Fruit fly (Drosophila melanogaster) whole organism, embryonic: ENCODE data around the gene Cmtr1.

Source experiments
- Adf1 ChIP-seq: fragments of 200-800 bp; sonication (Bioruptor generic); IDR thresholded peaks from 2 replicates; pipeline ENCODE4 v1.3.6; 2022; ENCODE audit warnings: missing biosample characterization, missing genetic modification characterization
- Atf6 ChIP-seq: fragments of 200-800 bp; sonication (Bioruptor generic); IDR thresholded peaks from 2 replicates; pipeline ENCODE4 v1.3.6; 2022; ENCODE audit warnings: missing biosample characterization, missing genetic modification characterization
- CG10147 ChIP-seq: fragments of 200-800 bp; sonication (Bioruptor generic); optimal IDR thresholded peaks from 2 replicates; lab custom pipeline; 2019; ENCODE audit warnings: missing biosample characterization, mild to moderate bottlenecking, missing genetic modification characterization, moderate library complexity
- CG10267 ChIP-seq: fragments of 200-800 bp; sonication (Bioruptor generic); optimal IDR thresholded peaks from 2 replicates; lab custom pipeline; 2018; ENCODE audit warnings: missing biosample characterization, mild to moderate bottlenecking, missing genetic modification characterization, moderate library complexity
- CG11696 ChIP-seq: fragments of 200-800 bp; sonication (Bioruptor generic); IDR thresholded peaks from 2 replicates; pipeline ENCODE4 v1.3.6; 2022; ENCODE audit warnings: missing biosample characterization, missing genetic modification characterization
- CG12299 ChIP-seq: fragments of 200-800 bp; sonication (Bioruptor generic); optimal IDR thresholded peaks from 2 replicates; lab custom pipeline; 2018; ENCODE audit warnings: missing biosample characterization, mild to moderate bottlenecking, missing genetic modification characterization
- CG13894 ChIP-seq: fragments of 200-800 bp; sonication (Bioruptor generic); optimal IDR thresholded peaks from 3 replicates; lab custom pipeline; 2018; ENCODE audit warnings: missing biosample characterization, mild to moderate bottlenecking, missing genetic modification characterization, moderate library complexity
- CG15696 ChIP-seq: fragments of 200-800 bp; sonication (Bioruptor generic); optimal IDR thresholded peaks from 2 replicates; lab custom pipeline; 2019; ENCODE audit warnings: missing biosample characterization, mild to moderate bottlenecking, missing genetic modification characterization, moderate library complexity
- CG1603 ChIP-seq: fragments of 200-800 bp; sonication (Bioruptor generic); optimal IDR thresholded peaks from 2 replicates; lab custom pipeline; 2019; ENCODE audit warnings: missing biosample characterization, mild to moderate bottlenecking, missing genetic modification characterization, moderate library complexity
- CG17359 ChIP-seq: fragments of 200-800 bp; sonication (Bioruptor generic); optimal IDR thresholded peaks from 3 replicates; lab custom pipeline; 2018; ENCODE audit warnings: missing biosample characterization, mild to moderate bottlenecking, missing genetic modification characterization, moderate library complexity
- CG31441 ChIP-seq: fragments of 200-800 bp; sonication (Bioruptor generic); IDR thresholded peaks from 2 replicates; pipeline ENCODE4 v1.3.6; 2022; ENCODE audit warnings: missing biosample characterization, missing genetic modification characterization
- CG32772 ChIP-seq: fragments of 200-800 bp; sonication (Bioruptor generic); IDR thresholded peaks from 2 replicates; pipeline ENCODE4 v1.3.6; 2022; ENCODE audit warnings: missing biosample characterization, missing genetic modification characterization
- CG6254 ChIP-seq: fragments of 200-800 bp; sonication (Bioruptor generic); optimal IDR thresholded peaks from 3 replicates; lab custom pipeline; 2017; ENCODE audit warnings: mild to moderate bottlenecking, missing biosample characterization, missing genetic modification reagents, missing genetic modification characterization
- CG6272 ChIP-seq: fragments of 200-800 bp; sonication (Bioruptor generic); IDR thresholded peaks from 2 replicates; pipeline ENCODE4 v1.3.6; 2022; ENCODE audit warnings: missing biosample characterization, missing genetic modification characterization
- CG7271 ChIP-seq: fragments of 200-800 bp; sonication (Bioruptor generic); optimal IDR thresholded peaks from 2 replicates; lab custom pipeline; 2018; ENCODE audit warnings: missing biosample characterization, mild to moderate bottlenecking, missing genetic modification characterization, moderate library complexity
- CG9797 ChIP-seq: fragments of 200-800 bp; sonication (Bioruptor generic); optimal IDR thresholded peaks from 3 replicates; lab custom pipeline; 2018; ENCODE audit warnings: missing biosample characterization, mild to moderate bottlenecking, missing genetic modification characterization
- CG9876 ChIP-seq: fragments of 200-800 bp; sonication (Bioruptor generic); optimal IDR thresholded peaks from 2 replicates; lab custom pipeline; 2016; ENCODE audit warnings: missing biosample characterization, missing genetic modification characterization
- CkIIα-i1 ChIP-seq: fragments of 200-800 bp; sonication (Bioruptor generic); IDR thresholded peaks from 2 replicates; pipeline ENCODE4 v1.3.6; 2022; ENCODE audit warnings: missing biosample characterization, missing genetic modification characterization
- D19B ChIP-seq: fragments of 200-800 bp; sonication (Bioruptor generic); optimal IDR thresholded peaks from 2 replicates; lab custom pipeline; 2017; ENCODE audit warnings: missing biosample characterization, mild to moderate bottlenecking, missing genetic modification characterization
- Deaf1 ChIP-seq: fragments of 200-800 bp; optimal IDR thresholded peaks from 3 replicates; lab custom pipeline; 2019; ENCODE audit warnings: missing biosample characterization, mild to moderate bottlenecking, missing genetic modification characterization, moderate library complexity
- Ets65A ChIP-seq: fragments of 200-800 bp; sonication (Bioruptor generic); peaks from one replicate; lab custom pipeline; 2016; ENCODE audit warnings: missing biosample characterization, missing genetic modification characterization
- HLH4C ChIP-seq: fragments of 200-800 bp; sonication (Bioruptor generic); IDR thresholded peaks from 3 replicates; pipeline ENCODE4 v1.3.6; 2022; ENCODE audit warnings: missing biosample characterization, missing genetic modification characterization; ENCODE audit not compliant: partially characterized antibody
- Jarid2 ChIP-seq: fragments of 200-800 bp; sonication (Bioruptor generic); optimal IDR thresholded peaks from 3 replicates; lab custom pipeline; 2017; ENCODE audit warnings: mild to moderate bottlenecking, missing biosample characterization, missing genetic modification reagents, missing genetic modification characterization
- Nf-YB ChIP-seq: fragments of 200-800 bp; sonication (Bioruptor generic); optimal IDR thresholded peaks from 3 replicates; lab custom pipeline; 2019; ENCODE audit warnings: missing biosample characterization, mild to moderate bottlenecking, missing genetic modification characterization, moderate library complexity
- Nf-YC ChIP-seq: fragments of 200-800 bp; optimal IDR thresholded peaks from 3 replicates; lab custom pipeline; 2019; ENCODE audit warnings: missing biosample characterization, mild to moderate bottlenecking, missing genetic modification characterization, moderate library complexity
- NfI ChIP-seq: fragments of 200-800 bp; sonication (Bioruptor generic); optimal IDR thresholded peaks from 3 replicates; lab custom pipeline; 2018; ENCODE audit warnings: missing biosample characterization, mild to moderate bottlenecking, missing genetic modification characterization, moderate library complexity
- Poxn ChIP-seq: fragments of 200-800 bp; sonication (Bioruptor generic); IDR thresholded peaks from 2 replicates; pipeline ENCODE4 v1.3.6; 2022; ENCODE audit warnings: missing biosample characterization, missing genetic modification characterization
- Rfx ChIP-seq: fragments of 200-800 bp; sonication (Bioruptor generic); IDR thresholded peaks from 2 replicates; pipeline ENCODE4 v1.3.6; 2022; ENCODE audit warnings: missing biosample characterization, missing genetic modification characterization
- Tbp ChIP-seq: fragments of >200 bp; optimal IDR thresholded peaks from 2 replicates; lab custom pipeline; 2018; ENCODE audit warnings: missing biosample characterization, missing genetic modification characterization
- btn ChIP-seq: fragments of 200-800 bp; sonication (Bioruptor generic); optimal IDR thresholded peaks from 2 replicates; lab custom pipeline; 2016; ENCODE audit warnings: missing biosample characterization, missing genetic modification characterization
- chinmo ChIP-seq: fragments of 200-800 bp; sonication (Bioruptor generic); IDR thresholded peaks from 4 replicates; pipeline ENCODE4 v1.3.6; 2022; ENCODE audit warnings: missing biosample characterization, missing genetic modification characterization; ENCODE audit not compliant: partially characterized antibody
- corto ChIP-seq: fragments of 200-800 bp; sonication (Bioruptor generic); optimal IDR thresholded peaks from 2 replicates; lab custom pipeline; 2016; ENCODE audit warnings: missing biosample characterization, mild to moderate bottlenecking, missing genetic modification characterization, moderate library complexity
- croc ChIP-seq: fragments of 200-800 bp; sonication (Bioruptor generic); conservative IDR thresholded peaks from 3 replicates; pipeline ENCODE4 v1.3.6; 2022; ENCODE audit warnings: missing biosample characterization, missing genetic modification characterization
- crol ChIP-seq: fragments of 200-800 bp; sonication (Bioruptor generic); IDR thresholded peaks from 2 replicates; pipeline ENCODE4 v1.3.6; 2022; ENCODE audit warnings: missing biosample characterization, missing genetic modification characterization
- dmrt11E ChIP-seq: fragments of 200-800 bp; sonication (Bioruptor generic); optimal IDR thresholded peaks from 3 replicates; lab custom pipeline; 2018; ENCODE audit warnings: missing biosample characterization, mild to moderate bottlenecking, missing genetic modification characterization, moderate library complexity
- ewg ChIP-seq: fragments of 200-800 bp; sonication (Bioruptor generic); optimal IDR thresholded peaks from 3 replicates; lab custom pipeline; 2017; ENCODE audit warnings: mild to moderate bottlenecking, missing biosample characterization, missing genetic modification reagents, missing genetic modification characterization
- hbn ChIP-seq: fragments of 200-800 bp; sonication (Bioruptor generic); IDR thresholded peaks from 2 replicates; pipeline ENCODE4 v1.3.6; 2022; ENCODE audit warnings: missing biosample characterization, missing genetic modification characterization; ENCODE audit not compliant: partially characterized antibody
- lmd ChIP-seq: fragments of 200-800 bp; sonication (Bioruptor generic); IDR thresholded peaks from 2 replicates; pipeline ENCODE4 v1.3.6; 2022; ENCODE audit warnings: missing biosample characterization, missing genetic modification characterization
- pfk ChIP-seq: fragments of 200-800 bp; sonication (Bioruptor generic); optimal IDR thresholded peaks from 2 replicates; lab custom pipeline; 2018; ENCODE audit warnings: missing biosample characterization, mild to moderate bottlenecking, missing genetic modification characterization, moderate library complexity
- seq ChIP-seq: fragments of 200-800 bp; sonication (Bioruptor generic); IDR thresholded peaks from 2 replicates; pipeline ENCODE4 v1.3.6; 2022; ENCODE audit warnings: missing biosample characterization, missing genetic modification characterization
- slou ChIP-seq: fragments of 200-800 bp; sonication (Bioruptor generic); optimal IDR thresholded peaks from 3 replicates; lab custom pipeline; 2016; ENCODE audit warnings: missing biosample characterization, missing genetic modification characterization
- zen2 ChIP-seq: fragments of 200-800 bp; sonication (Bioruptor generic); IDR thresholded peaks from 3 replicates; pipeline ENCODE4 v1.3.6; 2022; ENCODE audit warnings: missing biosample characterization, missing genetic modification characterization; ENCODE audit not compliant: partially characterized antibody

Gene Cmtr1

DNA sequence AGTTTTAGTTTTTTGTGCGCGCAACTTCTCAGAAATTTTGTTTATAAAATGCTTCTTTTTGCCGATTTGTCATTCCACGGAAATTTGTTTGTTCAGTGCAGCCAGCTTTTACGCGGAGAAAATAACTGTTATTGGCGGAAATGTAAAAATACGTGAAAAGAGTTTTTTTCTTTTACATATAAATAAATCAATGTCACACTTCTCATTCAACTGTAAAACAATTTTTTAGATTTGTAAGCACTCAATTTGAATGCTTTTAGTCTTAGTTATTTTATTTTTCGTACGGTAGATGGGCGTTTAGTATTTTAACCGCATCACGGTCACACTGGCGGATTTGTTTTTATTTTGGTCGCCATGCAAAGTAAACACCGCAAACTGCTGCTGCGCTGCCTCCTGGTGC, 3.3 kb upstream of the Cmtr1 start, which contains the start of the genes Xpac and brn (continued):
- TF ChIP-seq Poxn (GFP tag; lab: Robert Waterston, UW) (no peak), CG17359 (tag; lab: Kevin White, UChicago) (no peak), ewg (GFP tag; lab: Kevin White, UChicago) (peak; percentile 6), CG10267 (tag; lab: Kevin White, UChicago) (peak; percentile 18)

DNA sequence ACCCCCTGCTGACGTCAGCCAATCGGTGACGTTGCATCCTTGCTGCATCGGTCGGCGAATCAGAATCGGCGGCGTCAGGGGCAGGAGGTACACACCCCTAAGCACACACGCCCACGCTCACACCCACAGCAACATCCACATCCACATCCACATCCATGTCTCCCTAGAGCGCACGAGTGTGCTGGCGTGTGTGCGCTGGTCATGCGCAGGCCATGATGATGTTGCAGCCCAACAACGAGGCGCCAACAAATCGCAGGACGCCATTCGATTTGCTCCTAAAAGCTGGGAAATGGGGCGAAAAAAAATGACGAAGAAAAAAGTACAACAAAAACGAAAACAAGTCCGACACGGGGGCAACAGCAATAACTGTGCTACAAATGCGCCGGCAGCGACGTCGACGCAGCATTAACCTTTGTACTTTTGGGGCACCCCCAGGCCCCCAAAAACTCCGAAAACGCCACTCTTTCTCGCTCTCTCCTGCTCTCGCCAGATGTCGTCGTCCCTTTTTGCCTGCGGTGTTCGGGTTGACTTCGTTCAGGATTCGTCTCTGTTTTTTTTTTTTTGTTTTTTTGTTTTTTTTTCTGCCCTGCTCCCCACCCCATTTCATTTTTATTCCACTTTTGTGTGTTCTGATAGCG, 11.7 kb downstream of the Cmtr1 start:
- TF ChIP-seq Adf1 (GFP tag; lab: Robert Waterston, UW) (peak; percentile 88), Nf-YB (GFP tag; lab: Kevin White, UChicago) (peak; percentile 87), CG11696 (GFP tag; lab: Robert Waterston, UW) (no peak), Tbp (GFP tag; lab: Kevin White, UChicago) (no peak), Deaf1 (tag; lab: Kevin White, UChicago) (peak; percentile 81), ewg (GFP tag; lab: Kevin White, UChicago) (peak; percentile 25), CG12299 (tag; lab: Kevin White, UChicago) (no peak), Nf-YC (peak; percentile 90), CG32772 (peak; percentile 37; the same call in 1 of the 2 replicates), CG6272 (GFP tag; lab: Robert Waterston, UW) (no peak)

DNA sequence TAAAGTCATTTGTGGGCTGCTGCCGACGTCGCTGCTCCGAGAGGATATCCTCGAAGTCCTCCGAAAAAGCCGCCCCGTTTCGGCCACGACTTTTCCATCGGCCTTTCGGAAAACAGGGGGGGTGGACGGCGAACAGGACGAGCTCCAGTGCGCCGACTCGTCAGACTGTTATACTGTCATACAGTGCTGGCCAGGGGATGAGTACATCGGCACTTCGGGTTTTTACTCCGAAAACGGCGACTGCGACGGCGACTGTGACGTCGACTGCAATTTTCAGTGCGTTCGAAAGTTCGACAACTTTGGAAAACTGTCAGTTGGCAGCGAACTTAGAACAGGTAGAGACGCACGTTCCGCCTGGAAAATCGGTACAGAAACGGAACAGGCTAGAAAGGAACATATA, 25.4 kb downstream of the Cmtr1 start, which contains the start of gene CG43689:
Gene CG43689 (plus strand): TSS at position 314 of the 400 bp plus-strand sequence.
- TF ChIP-seq CG9797 (GFP tag; lab: Kevin White, UChicago) (no peak), seq (no peak), ewg (GFP tag; lab: Kevin White, UChicago) (peak; percentile 76), HLH4C (GFP tag; lab: Robert Waterston, UW) (no peak), Adf1 (GFP tag; lab: Robert Waterston, UW) (peak; percentile 80), Nf-YB (GFP tag; lab: Kevin White, UChicago) (peak; percentile 16), CG31441 (no peak), crol (GFP tag; lab: Robert Waterston, UW) (peak; percentile 40), croc (GFP tag; lab: Robert Waterston, UW) (no peak), btn (GFP tag; lab: Kevin White, UChicago) (no peak), CG13894 (no peak), CkIIα-i1 (GFP tag; lab: Robert Waterston, UW) (no peak), Jarid2 (GFP tag; lab: Kevin White, UChicago) (peak; percentile 2), Nf-YC (peak; percentile 73), Deaf1 (tag; lab: Kevin White, UChicago) (peak; percentile 92)

DNA sequence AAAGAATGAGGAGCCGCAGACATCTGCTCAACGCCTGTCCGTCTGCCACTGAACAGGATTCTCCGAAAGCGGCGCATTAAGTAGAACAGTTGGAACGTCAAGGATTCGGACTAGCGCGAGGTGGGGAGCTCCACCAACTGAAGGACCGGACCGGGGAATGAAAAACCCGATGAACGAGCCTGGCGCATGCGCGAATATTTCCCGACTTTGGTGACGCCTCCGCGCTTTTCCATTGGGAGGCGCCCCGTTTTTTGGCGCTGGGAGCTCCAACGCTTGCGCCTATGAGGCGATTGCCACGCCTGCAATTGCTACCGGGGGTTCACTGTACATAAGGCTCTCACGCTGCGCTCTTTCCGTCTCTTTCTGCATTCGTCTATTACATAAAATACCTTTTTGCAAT, 39.3 kb downstream of the Cmtr1 start:
- TF ChIP-seq Ets65A (GFP tag; lab: Kevin White, UChicago), result no peak
- no peak for TF ChIP-seq CG1603 (tag; lab: Kevin White, UChicago)
- TF ChIP-seq CG9876 (GFP tag; lab: Kevin White, UChicago), result no peak
- no peak for TF ChIP-seq Atf6
- peak; percentile 88 for TF ChIP-seq Nf-YC
- TF ChIP-seq crol (GFP tag; lab: Robert Waterston, UW), result peak; percentile 32; the same call in 1 of the 2 replicates
- no peak for TF ChIP-seq CG7271 (tag; lab: Kevin White, UChicago)
- TF ChIP-seq Rfx (GFP tag; lab: Robert Waterston, UW), result no peak
- TF ChIP-seq slou (GFP tag; lab: Kevin White, UChicago), result no peak
- TF ChIP-seq D19B, result no peak
- TF ChIP-seq pfk (GFP tag; lab: Kevin White, UChicago), result no peak
- no peak for TF ChIP-seq lmd (GFP tag; lab: Robert Waterston, UW)
- TF ChIP-seq CG10147 (GFP tag; lab: Kevin White, UChicago), result no peak
- TF ChIP-seq CG6254 (GFP tag; lab: Kevin White, UChicago), result no peak
- peak; percentile 66 for TF ChIP-seq Deaf1 (tag; lab: Kevin White, UChicago)
- TF ChIP-seq zen2, result no peak
- TF ChIP-seq hbn, result no peak
- TF ChIP-seq ewg (GFP tag; lab: Kevin White, UChicago), result peak; percentile 57
- 0 out of 4 replicates have a peak, but pooled peaks have one; percentile 27 for TF ChIP-seq chinmo (GFP tag; lab: Robert Waterston, UW)
- no peak for TF ChIP-seq corto
- TF ChIP-seq dmrt11E (tag; lab: Kevin White, UChicago), result no peak
- no peak for TF ChIP-seq CG15696
- no peak for TF ChIP-seq NfI (GFP tag; lab: Kevin White, UChicago)
- TF ChIP-seq Nf-YB (GFP tag; lab: Kevin White, UChicago), result peak; percentile 81
